Worm (Caenorhabditis elegans): ENCODE measurements around the gene F52D2.6.

Gene F52D2.6

ce11 chrX:1990434-1990833, 14.6 kb downstream of the F52D2.6 start, which contains the start of gene Y40A1A.2:
Y40A1A.2 (plus strand) TSS chrX:1990734.
- TF ChIP-seq blmp-1 (tag; optimal IDR thresholded peaks at IDR 0.05) (no peak), hlh-17 (GFP tag; optimal IDR thresholded peaks at IDR 0.05; ENCODE audit: borderline replicate concordance) (no peak), tbx-2 (tag; optimal IDR thresholded peaks at IDR 0.05) (no peak), swsn-7 (tag; optimal IDR thresholded peaks at IDR 0.05) (no peak), unc-98 (GFP tag; IDR thresholded peaks at IDR 0.05) (no peak), lin-13 (GFP tag; optimal IDR thresholded peaks at IDR 0.05) (no peak), mab-9 (GFP tag; IDR thresholded peaks at IDR 0.05) (no peak)

- TF ChIP-seq ceh-82 (tag; optimal IDR thresholded peaks at IDR 0.05) = no peak
- no peak for TF ChIP-seq pax-3 (tag; optimal IDR thresholded peaks at IDR 0.05)
These were observed 22.1 kb downstream of the F52D2.6 start, which contains the start of gene Y40A1A.3 for ce11 chrX:1997934-1998333. Y40A1A.3 (minus strand) TSS chrX:1998034.

- TF ChIP-seq snu-23 (GFP tag; optimal IDR thresholded peaks at IDR 0.05) (no peak), unc-98 (GFP tag; IDR thresholded peaks at IDR 0.05) (no peak), ztf-4 (tag; optimal IDR thresholded peaks at IDR 0.05) (no peak), efl-3 (GFP tag; optimal IDR thresholded peaks at IDR 0.05) (no peak), ceh-8 (GFP tag; optimal IDR thresholded peaks at IDR 0.05) (no peak), nhr-47 (tag; optimal IDR thresholded peaks at IDR 0.05) (no peak), efl-1 (optimal IDR thresholded peaks at IDR 0.05) (no peak), efl-1 (GFP tag; optimal IDR thresholded peaks at IDR 0.05 in 1 of 2) (no peak), sox-4 (tag; optimal IDR thresholded peaks at IDR 0.05) (no peak), tlp-1 (tag; optimal IDR thresholded peaks at IDR 0.05) (no peak), dsc-1 (tag; optimal IDR thresholded peaks at IDR 0.05) (no peak), lin-15B (tag; optimal IDR thresholded peaks at IDR 0.05) (no peak), vab-15 (tag; optimal IDR thresholded peaks at IDR 0.05) (no peak)
These were observed 23.0 kb downstream of the F52D2.6 start for ce11 chrX:1998825-1999224.

- TF ChIP-seq efl-3 (GFP tag; optimal IDR thresholded peaks at IDR 0.05) (no peak), lin-14 (GFP tag; optimal IDR thresholded peaks at IDR 0.05) (no peak), ceh-8 (GFP tag; optimal IDR thresholded peaks at IDR 0.05) (no peak), ceh-90 (tag; optimal IDR thresholded peaks at IDR 0.05) (no peak), fos-1 (tag; optimal IDR thresholded peaks at IDR 0.05) (no peak), nhr-28 (tag; optimal IDR thresholded peaks at IDR 0.05) (no peak)
These were observed 24.7 kb downstream of the F52D2.6 start for ce11 chrX:2000517-2000916.

ce11 chrX:2012491-2013201, 36.9 kb downstream of the F52D2.6 start, which contains the start of gene Y102A11A.9:
Y102A11A.9 (plus strand) TSS chrX:2013151.
- TF ChIP-seq ama-1 (optimal IDR thresholded peaks at IDR 0.05) (no peak), unc-86 (tag; optimal IDR thresholded peaks at IDR 0.05) (no peak), fkh-8 (tag; optimal IDR thresholded peaks at IDR 0.05) (peak; percentile 63), skn-1 (tag; optimal IDR thresholded peaks at IDR 0.05) (peak; percentile 25), efl-1 (optimal IDR thresholded peaks at IDR 0.05) (no peak), efl-1 (GFP tag; optimal IDR thresholded peaks at IDR 0.05 in 1 of 2) (peak in 1 of 2 experiments; percentile 90)

- peak; percentile 69 for TF ChIP-seq skn-1 (tag; optimal IDR thresholded peaks at IDR 0.05)
- TF ChIP-seq ceh-82 (tag; optimal IDR thresholded peaks at IDR 0.05) = peak in 2 of 3 experiments; percentile 14 to 15
- no peak for TF ChIP-seq blmp-1 (tag; optimal IDR thresholded peaks at IDR 0.05)
- no peak for TF ChIP-seq efl-1 (optimal IDR thresholded peaks at IDR 0.05)
- no peak for TF ChIP-seq efl-1 (GFP tag; optimal IDR thresholded peaks at IDR 0.05 in 1 of 2)
- no peak for TF ChIP-seq hlh-17 (GFP tag; optimal IDR thresholded peaks at IDR 0.05; ENCODE audit: borderline replicate concordance)
- peak; percentile 19 for TF ChIP-seq lin-14 (GFP tag; optimal IDR thresholded peaks at IDR 0.05)
- TF ChIP-seq aha-1 (tag; optimal IDR thresholded peaks at IDR 0.05) = no peak
- no peak for TF ChIP-seq pax-3 (tag; optimal IDR thresholded peaks at IDR 0.05)
- TF ChIP-seq lin-39 (tag; optimal IDR thresholded peaks at IDR 0.05) = no peak
These were observed 38.1 kb downstream of the F52D2.6 start for ce11 chrX:2013912-2014311.

All from whole organism, L1 larva.